Fruit fly (Drosophila melanogaster) whole organism, embryonic: ENCODE measurements around the gene Dscam3.

Source experiments
- ATbp ChIP-seq: fragments of 200-800 bp; sonication (Bioruptor generic); optimal IDR thresholded peaks from 2 replicates; lab custom pipeline; 2017; ENCODE audit warnings: missing biosample characterization, mild to moderate bottlenecking, missing genetic modification characterization, missing genetic modification reagents
- BtbVII ChIP-seq: fragments of 200-800 bp; sonication (Bioruptor generic); optimal IDR thresholded peaks from 3 replicates; lab custom pipeline; 2017; ENCODE audit warnings: missing biosample characterization, mild to moderate bottlenecking, missing genetic modification characterization
- C15 ChIP-seq: fragments of 200-800 bp; sonication (Bioruptor generic); IDR thresholded peaks from 3 replicates; pipeline ENCODE4 v1.3.6; 2022; ENCODE audit warnings: missing biosample characterization, missing genetic modification characterization
- CG10274 ChIP-seq: fragments of 200-800 bp; sonication (Bioruptor generic); optimal IDR thresholded peaks from 3 replicates; lab custom pipeline; 2017; ENCODE audit warnings: missing biosample characterization, mild to moderate bottlenecking, missing genetic modification characterization
- CG11695 ChIP-seq: fragments of 200-800 bp; sonication (Bioruptor generic); IDR thresholded peaks from 3 replicates; pipeline ENCODE4 v1.3.6; 2022; ENCODE audit warnings: missing biosample characterization, missing genetic modification characterization
- CG12391 ChIP-seq: fragments of 200-800 bp; sonication (Bioruptor generic); optimal IDR thresholded peaks from 3 replicates; lab custom pipeline; 2018; ENCODE audit warnings: missing biosample characterization, mild to moderate bottlenecking, missing genetic modification characterization, moderate library complexity
- CG13296 ChIP-seq: fragments of 200-800 bp; sonication (Bioruptor generic); optimal IDR thresholded peaks from 3 replicates; lab custom pipeline; 2018; ENCODE audit warnings: missing biosample characterization, mild to moderate bottlenecking, missing genetic modification characterization
- CG13624 ChIP-seq: fragments of 200-800 bp; sonication (Bioruptor generic); optimal IDR thresholded peaks from 2 replicates; lab custom pipeline; 2016; ENCODE audit warnings: missing biosample characterization, missing genetic modification characterization
- CG14860 ChIP-seq: fragments of 200-800 bp; sonication (Bioruptor generic); IDR thresholded peaks from 3 replicates; pipeline ENCODE4 v1.3.6; 2022; ENCODE audit warnings: missing biosample characterization, missing genetic modification characterization; ENCODE audit not compliant: partially characterized antibody
- CG1602 ChIP-seq: fragments of 200-800 bp; sonication (Bioruptor generic); optimal IDR thresholded peaks from 3 replicates; lab custom pipeline; 2016; ENCODE audit warnings: missing biosample characterization, missing genetic modification characterization
- CG17802 ChIP-seq: fragments of 200-800 bp; sonication (Bioruptor generic); optimal IDR thresholded peaks from 2 replicates; lab custom pipeline; 2018; ENCODE audit warnings: missing biosample characterization, mild to moderate bottlenecking, missing genetic modification characterization, moderate library complexity
- CG1792 ChIP-seq: fragments of 200-800 bp; sonication (Bioruptor generic); optimal IDR thresholded peaks from 2 replicates; lab custom pipeline; 2016; ENCODE audit warnings: missing biosample characterization, missing genetic modification characterization
- CG18599 ChIP-seq: fragments of 200-800 bp; sonication (Bioruptor generic); optimal IDR thresholded peaks from 3 replicates; lab custom pipeline; 2017; ENCODE audit warnings: missing biosample characterization, missing genetic modification characterization, mild to moderate bottlenecking, moderate library complexity, missing genetic modification reagents
- CG2116 ChIP-seq: fragments of 200-800 bp; sonication (Bioruptor generic); optimal IDR thresholded peaks from 3 replicates; lab custom pipeline; 2018; ENCODE audit warnings: missing biosample characterization, mild to moderate bottlenecking, missing genetic modification characterization
- CG2712 ChIP-seq: fragments of 200-800 bp; optimal IDR thresholded peaks from 3 replicates; lab custom pipeline; 2019; ENCODE audit warnings: missing biosample characterization, mild to moderate bottlenecking, missing genetic modification characterization, moderate library complexity
- CG31441 ChIP-seq: fragments of 200-800 bp; sonication (Bioruptor generic); IDR thresholded peaks from 2 replicates; pipeline ENCODE4 v1.3.6; 2022; ENCODE audit warnings: missing biosample characterization, missing genetic modification characterization
- CG7271 ChIP-seq: fragments of 200-800 bp; sonication (Bioruptor generic); optimal IDR thresholded peaks from 2 replicates; lab custom pipeline; 2018; ENCODE audit warnings: missing biosample characterization, mild to moderate bottlenecking, missing genetic modification characterization, moderate library complexity
- CTCF ChIP-seq: fragments of 200-800 bp; sonication (Bioruptor generic); optimal IDR thresholded peaks from 2 replicates; lab custom pipeline; 2017; ENCODE audit warnings: missing biosample characterization, mild to moderate bottlenecking, missing genetic modification characterization, moderate library complexity
- Dll ChIP-seq: fragments of 200-800 bp; sonication (Bioruptor generic); IDR thresholded peaks from 4 replicates; pipeline ENCODE4 v1.3.6; 2022; ENCODE audit warnings: missing biosample characterization, missing genetic modification characterization; ENCODE audit not compliant: partially characterized antibody
- GATAe ChIP-seq: fragments of 200-800 bp; sonication (Bioruptor generic); conservative IDR thresholded peaks from 2 replicates; pipeline ENCODE4 v1.3.6; 2022; ENCODE audit warnings: missing biosample characterization, missing genetic modification characterization
- Gug ChIP-seq: fragments of 200-800 bp; sonication (Bioruptor generic); IDR thresholded peaks from 4 replicates; pipeline ENCODE4 v1.3.6; 2022; ENCODE audit warnings: missing biosample characterization, missing genetic modification characterization
- HLHmδ ChIP-seq: fragments of 200-800 bp; sonication (Bioruptor generic); optimal IDR thresholded peaks from 2 replicates; lab custom pipeline; 2018; ENCODE audit warnings: missing biosample characterization, mild to moderate bottlenecking, missing genetic modification characterization, moderate library complexity
- Jarid2 ChIP-seq: fragments of 200-800 bp; sonication (Bioruptor generic); optimal IDR thresholded peaks from 3 replicates; lab custom pipeline; 2017; ENCODE audit warnings: mild to moderate bottlenecking, missing biosample characterization, missing genetic modification reagents, missing genetic modification characterization
- NFAT ChIP-seq: fragments of 200-800 bp; sonication (Bioruptor generic); IDR thresholded peaks from 2 replicates; pipeline ENCODE4 v1.3.6; 2022; ENCODE audit warnings: missing biosample characterization, missing genetic modification characterization
- NK7.1 ChIP-seq: fragments of 200-800 bp; sonication (Bioruptor generic); optimal IDR thresholded peaks from 3 replicates; lab custom pipeline; 2016; ENCODE audit warnings: missing biosample characterization, missing genetic modification characterization
- Opbp ChIP-seq: fragments of 200-800 bp; sonication (Bioruptor generic); IDR thresholded peaks from 3 replicates; pipeline ENCODE4 v1.3.6; 2022; ENCODE audit warnings: missing biosample characterization, missing genetic modification characterization; ENCODE audit not compliant: partially characterized antibody
- Poxn ChIP-seq: fragments of 200-800 bp; sonication (Bioruptor generic); IDR thresholded peaks from 2 replicates; pipeline ENCODE4 v1.3.6; 2022; ENCODE audit warnings: missing biosample characterization, missing genetic modification characterization
- Side ChIP-seq: fragments of 200-800 bp; sonication (Bioruptor generic); optimal IDR thresholded peaks from 2 replicates; lab custom pipeline; 2016; ENCODE audit warnings: missing biosample characterization, missing genetic modification characterization
- Sry-δ ChIP-seq: fragments of 200-800 bp; sonication (Bioruptor generic); optimal IDR thresholded peaks from 2 replicates; lab custom pipeline; 2016; ENCODE audit warnings: missing biosample characterization, missing genetic modification characterization
- Taf1 ChIP-seq: fragments of 200-800 bp; sonication (Bioruptor generic); IDR thresholded peaks from 2 replicates; pipeline ENCODE4 v1.3.6; 2022; ENCODE audit warnings: missing biosample characterization, missing genetic modification characterization
- abd-A ChIP-seq: fragments of 200-800 bp; sonication (Bioruptor generic); optimal IDR thresholded peaks from 3 replicates; lab custom pipeline; 2019; ENCODE audit warnings: missing biosample characterization, mild to moderate bottlenecking, missing genetic modification characterization, moderate library complexity
- fd102C ChIP-seq: fragments of 200-800 bp; sonication (Bioruptor generic); optimal IDR thresholded peaks from 2 replicates; lab custom pipeline; 2018; ENCODE audit warnings: missing biosample characterization, mild to moderate bottlenecking, missing genetic modification characterization, moderate library complexity
- fd64A ChIP-seq: fragments of 200-800 bp; sonication (Bioruptor generic); optimal IDR thresholded peaks from 3 replicates; lab custom pipeline; 2018; ENCODE audit warnings: missing biosample characterization, mild to moderate bottlenecking, missing genetic modification characterization
- gce ChIP-seq: fragments of 200-800 bp; sonication (Bioruptor generic); IDR thresholded peaks from 3 replicates; pipeline ENCODE4 v1.3.6; 2022; ENCODE audit warnings: missing biosample characterization, missing genetic modification characterization
- gem ChIP-seq: fragments of 200-800 bp; sonication (Bioruptor generic); optimal IDR thresholded peaks from 2 replicates; lab custom pipeline; 2019; ENCODE audit warnings: missing biosample characterization, mild to moderate bottlenecking, missing genetic modification characterization, moderate library complexity
- gt ChIP-seq: fragments of 200-800 bp; sonication (Bioruptor generic); IDR thresholded peaks from 2 replicates; pipeline ENCODE4 v1.3.6; 2022; ENCODE audit warnings: missing biosample characterization, missing genetic modification characterization
- peb ChIP-seq: fragments of 200-800 bp; sonication (Bioruptor generic); IDR thresholded peaks from 2 replicates; pipeline ENCODE4 v1.3.6; 2022; ENCODE audit warnings: missing biosample characterization, missing genetic modification characterization
- pnt ChIP-seq: fragments of 200-800 bp; sonication (Bioruptor generic); optimal IDR thresholded peaks from 3 replicates; lab custom pipeline; 2016; ENCODE audit warnings: missing biosample characterization, missing genetic modification characterization
- pzg ChIP-seq: fragments of 200-800 bp; sonication (Bioruptor generic); optimal IDR thresholded peaks from 3 replicates; lab custom pipeline; 2018; ENCODE audit warnings: missing biosample characterization, mild to moderate bottlenecking, missing genetic modification characterization, moderate library complexity
- row ChIP-seq: fragments of 200-800 bp; sonication (Bioruptor generic); IDR thresholded peaks from 3 replicates; pipeline ENCODE4 v1.3.6; 2022; ENCODE audit warnings: missing biosample characterization, missing genetic modification characterization
- salm ChIP-seq: fragments of 200-800 bp; sonication (Bioruptor generic); optimal IDR thresholded peaks from 2 replicates; lab custom pipeline; 2018; ENCODE audit warnings: missing biosample characterization, mild to moderate bottlenecking, missing genetic modification characterization
- shn ChIP-seq: fragments of 200-800 bp; sonication (Bioruptor generic); optimal IDR thresholded peaks from 3 replicates; lab custom pipeline; 2016; ENCODE audit warnings: missing biosample characterization, missing genetic modification characterization
- sug ChIP-seq: fragments of 200-800 bp; optimal IDR thresholded peaks from 2 replicates; lab custom pipeline; 2019; ENCODE audit warnings: missing biosample characterization, mild to moderate bottlenecking, missing genetic modification characterization, moderate library complexity
- tna ChIP-seq: fragments of 200-800 bp; sonication (Bioruptor generic); IDR thresholded peaks from 2 replicates; pipeline ENCODE4 v1.3.6; 2022; ENCODE audit warnings: missing biosample characterization, missing genetic modification characterization; ENCODE audit not compliant: partially characterized antibody
- ttk ChIP-seq: fragments of 200-800 bp; sonication (Bioruptor generic); IDR thresholded peaks from 2 replicates; pipeline ENCODE4 v2.1.2; 2022; ENCODE audit warnings: missing biosample characterization, missing genetic modification characterization
- tx ChIP-seq: fragments of 200-800 bp; sonication (Bioruptor generic); optimal IDR thresholded peaks from 2 replicates; lab custom pipeline; 2016; ENCODE audit warnings: missing biosample characterization, missing genetic modification characterization
- unc-4 ChIP-seq: fragments of 200-800 bp; sonication (Bioruptor generic); IDR thresholded peaks from 2 replicates; pipeline ENCODE4 v1.3.6; 2022; ENCODE audit warnings: missing biosample characterization, missing genetic modification characterization; ENCODE audit not compliant: partially characterized antibody
- vvl ChIP-seq: fragments of 200-800 bp; sonication (Bioruptor generic); IDR thresholded peaks from 2 replicates; pipeline ENCODE4 v1.3.6; 2022; ENCODE audit warnings: missing biosample characterization, missing genetic modification characterization
- zen2 ChIP-seq: fragments of 200-800 bp; sonication (Bioruptor generic); IDR thresholded peaks from 3 replicates; pipeline ENCODE4 v1.3.6; 2022; ENCODE audit warnings: missing biosample characterization, missing genetic modification characterization; ENCODE audit not compliant: partially characterized antibody

The Dscam3 gene

dm6 chr3R:17534325-17535105, 29.0 kb upstream of the Dscam3 start, which contains the start of the genes CG5823 and P5cr-2 (continued):
- TF ChIP-seq CG18599 (no peak), tna (GFP tag; lab: Robert Waterston, UW) (no peak), vvl (GFP tag; lab: Robert Waterston, UW) (peak; percentile 68), CG2116 (GFP tag; lab: Kevin White, UChicago) (peak; percentile 63), CG11695 (no peak), sug (tag; lab: Kevin White, UChicago) (no peak), CG12391 (tag; lab: Kevin White, UChicago) (no peak), CG2712 (tag; lab: Kevin White, UChicago) (peak; percentile 19), row (GFP tag; lab: Robert Waterston, UW) (peak; percentile 9; the same call in 1 of the 3 replicates), shn (GFP tag; lab: Kevin White, UChicago) (peak; percentile 78), gt (GFP tag; lab: Robert Waterston, UW) (no peak), CG10274 (GFP tag; lab: Kevin White, UChicago) (no peak), C15 (GFP tag; lab: Robert Waterston, UW) (no peak), Poxn (GFP tag; lab: Robert Waterston, UW) (no peak), NK7.1 (GFP tag; lab: Kevin White, UChicago) (peak; percentile 22), gem (tag; lab: Kevin White, UChicago) (peak; percentile 11), gce (GFP tag; lab: Robert Waterston, UW) (no peak), CG7271 (tag; lab: Kevin White, UChicago) (no peak), Taf1 (GFP tag; lab: Robert Waterston, UW) (no peak), pnt (GFP tag; lab: Kevin White, UChicago) (no peak), BtbVII (no peak), Opbp (GFP tag; lab: Robert Waterston, UW) (0 out of 3 replicates have a peak, but pooled peaks have one; percentile 5), CG17802 (tag; lab: Kevin White, UChicago) (peak; percentile 5), CTCF (GFP tag; lab: Kevin White, UChicago) (peak; percentile 65), salm (tag; lab: Kevin White, UChicago) (no peak), ttk (GFP tag; lab: Robert Waterston, UW) (no peak), CG14860 (GFP tag; lab: Robert Waterston, UW) (no peak), CG13296 (peak; percentile 65), unc-4 (GFP tag; lab: Robert Waterston, UW) (peak; percentile 40; the same call in 1 of the 2 replicates), CG31441 (GFP tag; lab: Robert Waterston, UW) (no peak), pzg (peak; percentile 87), peb (GFP tag; lab: Robert Waterston, UW) (no peak), fd64A (peak; percentile 77), CG1792 (GFP tag; lab: Kevin White, UChicago) (peak; percentile 63), Jarid2 (GFP tag; lab: Kevin White, UChicago) (no peak), Side (peak; percentile 31), fd102C (GFP tag; lab: Kevin White, UChicago) (no peak), HLHmδ (peak; percentile 1), Gug (GFP tag; lab: Robert Waterston, UW) (peak; percentile 1; the same call in 1 of the 4 replicates), zen2 (GFP tag; lab: Robert Waterston, UW) (no peak; the same call in 2 of the 3 replicates), GATAe (no peak; the same call in 1 of the 2 replicates), Dll (GFP tag; lab: Robert Waterston, UW) (peak; percentile 61; the same call in 2 of the 4 replicates), NFAT (GFP tag; lab: Robert Waterston, UW) (no peak), ATbp (GFP tag; lab: Kevin White, UChicago) (peak; percentile 75), abd-A (tag; lab: Kevin White, UChicago) (no peak), CG13624 (peak; percentile 45), CG1602 (peak; percentile 39), Sry-δ (GFP tag; lab: Kevin White, UChicago) (peak; percentile 84), tx (GFP tag; lab: Kevin White, UChicago) (peak; percentile 61)
